Fruit fly (Drosophila melanogaster) whole organism, embryonic: ENCODE measurements around the gene Stt3B.

ENCODE experiments used
- Blimp-1 ChIP-seq: fragments of 200-800 bp; sonication (Bioruptor generic); optimal IDR thresholded peaks from 3 replicates; lab custom pipeline; 2018; ENCODE audit warnings: missing biosample characterization, missing genetic modification characterization, mild to moderate bottlenecking, moderate library complexity, missing genetic modification reagents
- CG11247 ChIP-seq: fragments of 200-800 bp; sonication (Bioruptor generic); IDR thresholded peaks from 2 replicates; pipeline ENCODE4 v1.3.6; 2022; ENCODE audit warnings: missing biosample characterization, missing genetic modification characterization
- CG13287 ChIP-seq: fragments of 200-800 bp; sonication (Bioruptor generic); IDR thresholded peaks from 2 replicates; pipeline ENCODE4 v1.3.6; 2022; ENCODE audit warnings: missing biosample characterization, missing genetic modification characterization; ENCODE audit not compliant: partially characterized antibody
- CG13775 ChIP-seq: fragments of 200-800 bp; sonication (Bioruptor generic); optimal IDR thresholded peaks from 3 replicates; lab custom pipeline; 2017; ENCODE audit warnings: missing biosample characterization, mild to moderate bottlenecking, missing genetic modification characterization
- CG14050 ChIP-seq: fragments of 200-800 bp; sonication (Bioruptor generic); IDR thresholded peaks from 3 replicates; pipeline ENCODE4 v1.3.6; 2022; ENCODE audit warnings: missing biosample characterization, missing genetic modification characterization
- CG14860 ChIP-seq: fragments of 200-800 bp; sonication (Bioruptor generic); IDR thresholded peaks from 3 replicates; pipeline ENCODE4 v1.3.6; 2022; ENCODE audit warnings: missing biosample characterization, missing genetic modification characterization; ENCODE audit not compliant: partially characterized antibody
- CG15479 ChIP-seq: fragments of 200-800 bp; sonication (Bioruptor generic); optimal IDR thresholded peaks from 3 replicates; lab custom pipeline; 2019; ENCODE audit warnings: missing biosample characterization, mild to moderate bottlenecking, missing genetic modification characterization, moderate library complexity
- CG15696 ChIP-seq: fragments of 200-800 bp; sonication (Bioruptor generic); optimal IDR thresholded peaks from 2 replicates; lab custom pipeline; 2019; ENCODE audit warnings: missing biosample characterization, mild to moderate bottlenecking, missing genetic modification characterization, moderate library complexity
- CG1603 ChIP-seq: fragments of 200-800 bp; sonication (Bioruptor generic); optimal IDR thresholded peaks from 2 replicates; lab custom pipeline; 2019; ENCODE audit warnings: missing biosample characterization, mild to moderate bottlenecking, missing genetic modification characterization, moderate library complexity
- CG1792 ChIP-seq: fragments of 200-800 bp; sonication (Bioruptor generic); optimal IDR thresholded peaks from 2 replicates; lab custom pipeline; 2016; ENCODE audit warnings: missing biosample characterization, missing genetic modification characterization
- CG18764 ChIP-seq: fragments of 200-800 bp; sonication (Bioruptor generic); optimal IDR thresholded peaks from 3 replicates; lab custom pipeline; 2016; ENCODE audit warnings: missing biosample characterization, missing genetic modification characterization
- CG4328 ChIP-seq: fragments of 200-800 bp; sonication (Bioruptor generic); optimal IDR thresholded peaks from 3 replicates; lab custom pipeline; 2017; ENCODE audit warnings: missing biosample characterization, missing genetic modification reagents, missing genetic modification characterization
- CG8924 ChIP-seq: fragments of 200-800 bp; optimal IDR thresholded peaks from 3 replicates; lab custom pipeline; 2019; ENCODE audit warnings: missing biosample characterization, mild to moderate bottlenecking, missing genetic modification characterization, moderate library complexity
- CG9215 ChIP-seq: fragments of 200-800 bp; sonication (Bioruptor generic); IDR thresholded peaks from 2 replicates; pipeline ENCODE4 v1.3.6; 2022; ENCODE audit warnings: missing biosample characterization, missing genetic modification characterization
- D19B ChIP-seq: fragments of 200-800 bp; sonication (Bioruptor generic); optimal IDR thresholded peaks from 2 replicates; lab custom pipeline; 2017; ENCODE audit warnings: missing biosample characterization, mild to moderate bottlenecking, missing genetic modification characterization
- Dp ChIP-seq: fragments of 200-800 bp; sonication (Bioruptor generic); optimal IDR thresholded peaks from 2 replicates; lab custom pipeline; 2018; ENCODE audit warnings: missing biosample characterization, mild to moderate bottlenecking, missing genetic modification characterization, moderate library complexity
- E2f2 ChIP-seq: fragments of 200-800 bp; sonication (Bioruptor generic); IDR thresholded peaks from 2 replicates; pipeline ENCODE4 v1.3.6; 2022; ENCODE audit warnings: missing biosample characterization, missing genetic modification characterization
- HHEX ChIP-seq: fragments of 200-800 bp; sonication (Bioruptor generic); optimal IDR thresholded peaks from 3 replicates; lab custom pipeline; 2017; ENCODE audit warnings: missing biosample characterization, mild to moderate bottlenecking, missing genetic modification characterization, missing genetic modification reagents
- Hmr ChIP-seq: fragments of 200-800 bp; sonication (Bioruptor generic); optimal IDR thresholded peaks from 3 replicates; lab custom pipeline; 2017; ENCODE audit warnings: mild to moderate bottlenecking, missing biosample characterization, missing genetic modification reagents, missing genetic modification characterization
- Hr51 ChIP-seq, 2 experiments: fragments of 200-800 bp; sonication (Bioruptor generic); optimal IDR thresholded peaks; 2 replicates in 1 of 2; 3 replicates in 1 of 2; lab custom pipeline; 2016 to 2018; ENCODE audit warnings: missing biosample characterization in 2 of 2, missing genetic modification characterization in 2 of 2, mild to moderate bottlenecking in 1 of 2, moderate library complexity in 1 of 2
- Mrtf ChIP-seq: fragments of 200-800 bp; sonication (Bioruptor generic); IDR thresholded peaks from 3 replicates; pipeline ENCODE4 v1.3.6; 2022; ENCODE audit warnings: missing biosample characterization, missing genetic modification characterization
- Myb ChIP-seq: fragments of 200-800 bp; sonication (Bioruptor generic); optimal IDR thresholded peaks from 2 replicates; lab custom pipeline; 2016; ENCODE audit warnings: missing biosample characterization, missing genetic modification characterization
- Pdp1 ChIP-seq, 2 experiments: fragments of 200-800 bp; sonication (Bioruptor generic); optimal IDR thresholded peaks; 3 replicates each; lab custom pipeline; 2016; ENCODE audit warnings: missing biosample characterization in 2 of 2, missing genetic modification characterization in 2 of 2, mild to moderate bottlenecking in 1 of 2, moderate library complexity in 1 of 2
- Ssrp ChIP-seq: fragments of 200-800 bp; sonication (Bioruptor generic); optimal IDR thresholded peaks from 2 replicates; lab custom pipeline; 2018; ENCODE audit warnings: missing biosample characterization, mild to moderate bottlenecking, missing genetic modification characterization, moderate library complexity
- amos ChIP-seq: fragments of 200-800 bp; sonication (Bioruptor generic); IDR thresholded peaks from 2 replicates; pipeline ENCODE4 v1.3.6; 2022; ENCODE audit warnings: missing biosample characterization, missing genetic modification characterization; ENCODE audit not compliant: partially characterized antibody
- corto ChIP-seq: fragments of 200-800 bp; sonication (Bioruptor generic); optimal IDR thresholded peaks from 2 replicates; lab custom pipeline; 2016; ENCODE audit warnings: missing biosample characterization, mild to moderate bottlenecking, missing genetic modification characterization, moderate library complexity
- crol ChIP-seq: fragments of 200-800 bp; sonication (Bioruptor generic); IDR thresholded peaks from 2 replicates; pipeline ENCODE4 v1.3.6; 2022; ENCODE audit warnings: missing biosample characterization, missing genetic modification characterization
- dati ChIP-seq: fragments of 200-800 bp; sonication (Bioruptor generic); IDR thresholded peaks from 2 replicates; pipeline ENCODE4 v1.3.6; 2022; ENCODE audit warnings: missing biosample characterization, missing genetic modification characterization
- dmrt99B ChIP-seq: fragments of 200-800 bp; sonication (Bioruptor generic); optimal IDR thresholded peaks from 2 replicates; lab custom pipeline; 2018; ENCODE audit warnings: missing biosample characterization, mild to moderate bottlenecking, missing genetic modification characterization, moderate library complexity
- dysf ChIP-seq: fragments of 200-800 bp; sonication (Bioruptor generic); IDR thresholded peaks from 3 replicates; pipeline ENCODE4 v1.3.6; 2022; ENCODE audit warnings: missing biosample characterization, missing genetic modification characterization
- hth ChIP-seq: fragments of >200 bp; optimal IDR thresholded peaks from 2 replicates; lab custom pipeline; 2017; ENCODE audit warnings: inconsistent platforms
- nerfin-1 ChIP-seq: fragments of 200-800 bp; sonication (Bioruptor generic); optimal IDR thresholded peaks from 3 replicates; lab custom pipeline; 2019; ENCODE audit warnings: missing biosample characterization, mild to moderate bottlenecking, missing genetic modification characterization, moderate library complexity
- sens-2 ChIP-seq: fragments of 200-800 bp; sonication (Bioruptor generic); IDR thresholded peaks from 2 replicates; pipeline ENCODE4 v1.3.6; 2022; ENCODE audit warnings: missing biosample characterization, missing genetic modification characterization
- shn ChIP-seq: fragments of 200-800 bp; sonication (Bioruptor generic); optimal IDR thresholded peaks from 3 replicates; lab custom pipeline; 2016; ENCODE audit warnings: missing biosample characterization, missing genetic modification characterization
- slou ChIP-seq: fragments of 200-800 bp; sonication (Bioruptor generic); optimal IDR thresholded peaks from 3 replicates; lab custom pipeline; 2016; ENCODE audit warnings: missing biosample characterization, missing genetic modification characterization
- zen ChIP-seq: fragments of 200-800 bp; sonication (Bioruptor generic); optimal IDR thresholded peaks from 3 replicates; lab custom pipeline; 2018; ENCODE audit warnings: missing biosample characterization, mild to moderate bottlenecking, missing genetic modification characterization, moderate library complexity
- zen2 ChIP-seq: fragments of 200-800 bp; sonication (Bioruptor generic); IDR thresholded peaks from 3 replicates; pipeline ENCODE4 v1.3.6; 2022; ENCODE audit warnings: missing biosample characterization, missing genetic modification characterization; ENCODE audit not compliant: partially characterized antibody
- zf30C ChIP-seq: fragments of 200-800 bp; sonication (Bioruptor generic); optimal IDR thresholded peaks from 3 replicates; lab custom pipeline; 2018; ENCODE audit warnings: missing biosample characterization, mild to moderate bottlenecking, missing genetic modification characterization
- zfh1 ChIP-seq: fragments of 200-800 bp; sonication (Bioruptor generic); IDR thresholded peaks from 3 replicates; pipeline ENCODE4 v1.3.6; 2022; ENCODE audit warnings: missing biosample characterization, missing genetic modification characterization

Stt3B gene

dm6 chr3R:25023056-25023455, 46.4 kb downstream of the Stt3B start, which contains the start of gene beta4GalT7 (continued):
- TF ChIP-seq CG13287 (GFP tag; lab: Robert Waterston, UW) (peak; percentile 46; the same call in 1 of the 2 replicates), D19B (GFP tag; lab: Kevin White, UChicago) (no peak), CG13775 (GFP tag; lab: Kevin White, UChicago) (no peak), crol (no peak), CG1603 (tag; lab: Kevin White, UChicago) (peak; percentile 46), Pdp1 (GFP tag; optimal IDR thresholded peaks at IDR 0.05; lab: Kevin White, UChicago) (no peak), Mrtf (GFP tag; lab: Robert Waterston, UW) (no peak), Blimp-1 (GFP tag; lab: Kevin White, UChicago) (no peak), zen (tag; lab: Kevin White, UChicago) (no peak), Hmr (GFP tag; lab: Kevin White, UChicago) (no peak), nerfin-1 (tag; lab: Kevin White, UChicago) (no peak), CG9215 (GFP tag; lab: Robert Waterston, UW) (no peak), CG14860 (no peak), sens-2 (GFP tag; lab: Robert Waterston, UW) (no peak), corto (no peak), CG15696 (tag; lab: Kevin White, UChicago) (no peak), CG8924 (tag; lab: Kevin White, UChicago) (no peak), dmrt99B (no peak), dati (GFP tag; lab: Robert Waterston, UW) (no peak), Ssrp (no peak), CG1792 (no peak), zfh1 (GFP tag; lab: Robert Waterston, UW) (no peak), zen2 (GFP tag; lab: Robert Waterston, UW) (no peak), Dp (GFP tag; lab: Kevin White, UChicago) (peak; percentile 84), CG14050 (no peak), Myb (GFP tag; lab: Kevin White, UChicago) (peak; percentile 96), amos (GFP tag; lab: Robert Waterston, UW) (peak; percentile 22; the same call in 1 of the 2 replicates), CG11247 (no peak), CG4328 (no peak), hth (lab: Kevin White, UChicago) (no peak), CG15479 (no peak), HHEX (GFP tag; lab: Kevin White, UChicago) (no peak), shn (GFP tag; lab: Kevin White, UChicago) (no peak), slou (GFP tag; lab: Kevin White, UChicago) (no peak), dysf (GFP tag; lab: Robert Waterston, UW) (no peak), Hr51 (GFP tag; optimal IDR thresholded peaks at IDR 0.05; lab: Kevin White, UChicago) (no peak), E2f2 (peak; percentile 87), CG18764 (GFP tag; lab: Kevin White, UChicago) (no peak), zf30C (GFP tag; lab: Kevin White, UChicago) (no peak)
